Fruit fly (Drosophila melanogaster): ENCODE measurements around the gene CG31446.

DNA sequence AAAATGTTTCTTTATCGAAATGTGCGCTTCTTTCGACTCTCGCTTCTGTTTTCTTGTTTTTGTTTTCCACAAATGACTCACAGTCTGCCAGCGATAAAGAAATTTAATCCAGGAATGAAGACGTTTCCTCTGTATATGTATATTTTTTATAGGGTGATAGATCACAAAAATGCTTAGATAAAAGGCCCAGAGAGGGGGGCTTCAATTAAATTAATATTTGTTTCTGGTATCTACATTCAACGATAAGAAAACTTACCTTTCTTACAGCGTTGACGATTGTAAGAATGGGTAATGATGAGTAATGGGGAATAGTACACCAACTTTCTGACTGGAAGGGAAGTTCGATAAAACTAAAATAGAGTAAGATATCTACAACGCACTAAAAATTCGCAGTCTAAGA is 1.4 kb downstream of the CG31446 start:
- TF ChIP-seq CG15514 (GFP tag; optimal IDR thresholded peaks at IDR 0.05) (no peak), CG3163 (GFP tag; optimal IDR thresholded peaks at IDR 0.05) (no peak), CG8944 (GFP tag; optimal IDR thresholded peaks at IDR 0.05) (no peak), sim (GFP tag; IDR thresholded peaks at IDR 0.05) (no peak), CG4404 (GFP tag; IDR thresholded peaks at IDR 0.05) (no peak), wdn (GFP tag; IDR thresholded peaks at IDR 0.05) (no peak), Gsc (GFP tag; IDR thresholded peaks at IDR 0.05) (no peak), CG11456 (GFP tag; IDR thresholded peaks at IDR 0.05) (no peak), CG7271 (tag; optimal IDR thresholded peaks at IDR 0.05) (no peak)

All from whole organism, embryonic.